Fruit fly (Drosophila melanogaster) S2 (cell line): ENCODE measurements around the gene CG14414.

ENCODE experiments used
- CG8478 ChIP-seq: fragments of >200 bp; optimal IDR thresholded peaks from 2 replicates; lab custom pipeline; 2018
- CTCF ChIP-seq, 2 experiments: fragments of >200 bp; optimal IDR thresholded peaks; 2 replicates each; lab custom pipeline; 2018

- no peak for TF ChIP-seq CG8478 (lab: Kevin White, UChicago)
- no peak for TF ChIP-seq CTCF (optimal IDR thresholded peaks at IDR 0.05; lab: Kevin White, UChicago)
These were observed 31.9 kb downstream of the CG14414 start for dm6 chrX:14612302-14612701.
